Fruit fly (Drosophila melanogaster) whole organism, embryonic: ENCODE results near the gene Cerk.
A peak's percentile ranks its signal among the peaks of the same experiment; 100 is the strongest.

Experiments used
- Abd-B ChIP-seq: fragments of 200-800 bp; sonication (Bioruptor generic); optimal IDR thresholded peaks from 2 replicates; lab custom pipeline; 2018; ENCODE audit warnings: missing biosample characterization, mild to moderate bottlenecking, missing genetic modification characterization, moderate library complexity
- B-H2 ChIP-seq: fragments of 200-800 bp; sonication (Bioruptor generic); optimal IDR thresholded peaks from 2 replicates; lab custom pipeline; 2018; ENCODE audit warnings: missing biosample characterization, mild to moderate bottlenecking, missing genetic modification characterization
- Bgb ChIP-seq: fragments of 200-800 bp; sonication (Bioruptor generic); IDR thresholded peaks from 2 replicates; pipeline ENCODE4 v1.3.6; 2022; ENCODE audit warnings: missing biosample characterization, missing genetic modification characterization; ENCODE audit not compliant: partially characterized antibody
- CG10431 ChIP-seq: fragments of 200-800 bp; sonication (Bioruptor generic); optimal IDR thresholded peaks from 3 replicates; lab custom pipeline; 2018; ENCODE audit warnings: missing biosample characterization, mild to moderate bottlenecking, missing genetic modification characterization
- CG10462 ChIP-seq: fragments of 200-800 bp; sonication (Bioruptor generic); optimal IDR thresholded peaks from 2 replicates; lab custom pipeline; 2016; ENCODE audit warnings: missing biosample characterization, missing genetic modification characterization
- CG10654 ChIP-seq: fragments of 200-800 bp; sonication (Bioruptor generic); optimal IDR thresholded peaks from 2 replicates; lab custom pipeline; 2016; ENCODE audit warnings: missing biosample characterization, missing genetic modification characterization
- CG13123 ChIP-seq: fragments of 200-800 bp; sonication (Bioruptor generic); optimal IDR thresholded peaks from 2 replicates; lab custom pipeline; 2016; ENCODE audit warnings: missing biosample characterization, missing genetic modification characterization
- CG13287 ChIP-seq: fragments of 200-800 bp; sonication (Bioruptor generic); IDR thresholded peaks from 2 replicates; pipeline ENCODE4 v1.3.6; 2022; ENCODE audit warnings: missing biosample characterization, missing genetic modification characterization; ENCODE audit not compliant: partially characterized antibody
- CG17186 ChIP-seq: fragments of 200-800 bp; sonication (Bioruptor generic); optimal IDR thresholded peaks from 3 replicates; lab custom pipeline; 2017; ENCODE audit warnings: missing biosample characterization, missing genetic modification reagents, missing genetic modification characterization
- CG18262 ChIP-seq: fragments of 200-800 bp; optimal IDR thresholded peaks from 3 replicates; lab custom pipeline; 2019; ENCODE audit warnings: missing biosample characterization, mild to moderate bottlenecking, missing genetic modification characterization, moderate library complexity
- CG31388 ChIP-seq: fragments of 200-800 bp; sonication (Bioruptor generic); optimal IDR thresholded peaks from 2 replicates; lab custom pipeline; 2016; ENCODE audit warnings: missing biosample characterization, missing genetic modification characterization
- CG3281 ChIP-seq: fragments of 200-800 bp; sonication (Bioruptor generic); optimal IDR thresholded peaks from 3 replicates; lab custom pipeline; 2017; ENCODE audit warnings: missing biosample characterization, mild to moderate bottlenecking, missing genetic modification characterization
- CG3407 ChIP-seq: fragments of 200-800 bp; sonication (Bioruptor generic); optimal IDR thresholded peaks from 2 replicates; lab custom pipeline; 2018; ENCODE audit warnings: missing biosample characterization, mild to moderate bottlenecking, missing genetic modification characterization
- CG34224 ChIP-seq: fragments of 200-800 bp; sonication (Bioruptor generic); IDR thresholded peaks from 3 replicates; pipeline ENCODE4 v1.3.6; 2022; ENCODE audit warnings: missing biosample characterization, missing genetic modification characterization; ENCODE audit not compliant: partially characterized antibody
- CG34422 ChIP-seq: fragments of 200-800 bp; sonication (Bioruptor generic); IDR thresholded peaks from 3 replicates; pipeline ENCODE4 v1.3.6; 2022; ENCODE audit warnings: missing biosample characterization, missing genetic modification characterization
- CG3726 ChIP-seq: fragments of 200-800 bp; sonication (Bioruptor generic); IDR thresholded peaks from 3 replicates; pipeline ENCODE4, ENCODE4 v1.3.6; 2022; ENCODE audit warnings: missing biosample characterization, missing genetic modification characterization
- CG4820 ChIP-seq: fragments of 200-800 bp; sonication (Bioruptor generic); optimal IDR thresholded peaks from 3 replicates; lab custom pipeline; 2016; ENCODE audit warnings: missing biosample characterization, missing genetic modification characterization
- CG5245 ChIP-seq: fragments of 200-800 bp; sonication (Bioruptor generic); optimal IDR thresholded peaks from 3 replicates; lab custom pipeline; 2016; ENCODE audit warnings: missing biosample characterization, missing genetic modification characterization
- CG5953 ChIP-seq: fragments of 200-800 bp; sonication (Bioruptor generic); IDR thresholded peaks from 2 replicates; pipeline ENCODE4 v1.3.6; 2022; ENCODE audit warnings: missing biosample characterization, missing genetic modification characterization
- CG6254 ChIP-seq: fragments of 200-800 bp; sonication (Bioruptor generic); optimal IDR thresholded peaks from 3 replicates; lab custom pipeline; 2017; ENCODE audit warnings: mild to moderate bottlenecking, missing biosample characterization, missing genetic modification reagents, missing genetic modification characterization
- CG6813 ChIP-seq: fragments of 200-800 bp; sonication (Bioruptor generic); optimal IDR thresholded peaks from 2 replicates; lab custom pipeline; 2017; ENCODE audit warnings: missing biosample characterization, missing genetic modification characterization, mild to moderate bottlenecking, moderate library complexity, missing genetic modification reagents
- CG9437 ChIP-seq: fragments of 200-800 bp; sonication (Bioruptor generic); optimal IDR thresholded peaks from 2 replicates; lab custom pipeline; 2018; ENCODE audit warnings: missing biosample characterization, mild to moderate bottlenecking, missing genetic modification characterization
- CkIIα-i1 ChIP-seq: fragments of 200-800 bp; sonication (Bioruptor generic); IDR thresholded peaks from 2 replicates; pipeline ENCODE4 v1.3.6; 2022; ENCODE audit warnings: missing biosample characterization, missing genetic modification characterization
- D ChIP-seq, 2 experiments: fragments of 200-800 bp in 1 of 2; fragments of >200 bp in 1 of 2; sonication (Bioruptor generic) in 1 of 2; optimal IDR thresholded peaks; 2 replicates in 1 of 2; 3 replicates in 1 of 2; lab custom pipeline; 2017; ENCODE audit warnings: mild to moderate bottlenecking in 1 of 2, missing biosample characterization in 1 of 2, missing genetic modification characterization in 1 of 2, missing genetic modification reagents in 1 of 2
- Dip2 ChIP-seq: fragments of 200-800 bp; sonication (Bioruptor generic); IDR thresholded peaks from 2 replicates; pipeline ENCODE4 v1.3.6; 2022; ENCODE audit warnings: missing biosample characterization, missing genetic modification characterization
- Dll ChIP-seq: fragments of 200-800 bp; sonication (Bioruptor generic); IDR thresholded peaks from 4 replicates; pipeline ENCODE4 v1.3.6; 2022; ENCODE audit warnings: missing biosample characterization, missing genetic modification characterization; ENCODE audit not compliant: partially characterized antibody
- Elba2 ChIP-seq: fragments of 200-800 bp; sonication (Bioruptor generic); optimal IDR thresholded peaks from 3 replicates; lab custom pipeline; 2016; ENCODE audit warnings: missing biosample characterization, missing genetic modification characterization
- Fer3 ChIP-seq: fragments of 200-800 bp; sonication (Bioruptor generic); optimal IDR thresholded peaks from 2 replicates; lab custom pipeline; 2018; ENCODE audit warnings: missing biosample characterization, mild to moderate bottlenecking, missing genetic modification characterization, moderate library complexity
- HLH3B ChIP-seq: fragments of 200-800 bp; sonication (Bioruptor generic); IDR thresholded peaks from 2 replicates; pipeline ENCODE4 v1.3.6; 2022; ENCODE audit warnings: missing biosample characterization, missing genetic modification characterization
- Hr51 ChIP-seq, 2 experiments: fragments of 200-800 bp; sonication (Bioruptor generic); optimal IDR thresholded peaks; 2 replicates in 1 of 2; 3 replicates in 1 of 2; lab custom pipeline; 2016 to 2018; ENCODE audit warnings: missing biosample characterization in 2 of 2, missing genetic modification characterization in 2 of 2, mild to moderate bottlenecking in 1 of 2, moderate library complexity in 1 of 2
- Myb ChIP-seq: fragments of 200-800 bp; sonication (Bioruptor generic); optimal IDR thresholded peaks from 2 replicates; lab custom pipeline; 2016; ENCODE audit warnings: missing biosample characterization, missing genetic modification characterization
- Opbp ChIP-seq: fragments of 200-800 bp; sonication (Bioruptor generic); IDR thresholded peaks from 3 replicates; pipeline ENCODE4 v1.3.6; 2022; ENCODE audit warnings: missing biosample characterization, missing genetic modification characterization; ENCODE audit not compliant: partially characterized antibody
- Side ChIP-seq: fragments of 200-800 bp; sonication (Bioruptor generic); optimal IDR thresholded peaks from 2 replicates; lab custom pipeline; 2016; ENCODE audit warnings: missing biosample characterization, missing genetic modification characterization
- Xbp1 ChIP-seq: fragments of 200-800 bp; sonication (Bioruptor generic); optimal IDR thresholded peaks from 3 replicates; lab custom pipeline; 2016; ENCODE audit warnings: missing biosample characterization, mild to moderate bottlenecking, missing genetic modification characterization
- ash1 ChIP-seq: fragments of 200-800 bp; sonication (Bioruptor generic); optimal IDR thresholded peaks from 2 replicates; lab custom pipeline; 2018; ENCODE audit warnings: missing biosample characterization, mild to moderate bottlenecking, missing genetic modification characterization
- bab2 ChIP-seq: fragments of 200-800 bp; sonication (Bioruptor generic); optimal IDR thresholded peaks from 2 replicates; lab custom pipeline; 2016; ENCODE audit warnings: missing biosample characterization, missing genetic modification characterization
- chif ChIP-seq, 2 experiments: fragments of 200-800 bp; sonication (Bioruptor generic); optimal IDR thresholded peaks; 3 replicates each; lab custom pipeline; 2016; ENCODE audit warnings: missing biosample characterization in 2 of 2, missing genetic modification characterization in 2 of 2
- croc ChIP-seq: fragments of 200-800 bp; sonication (Bioruptor generic); conservative IDR thresholded peaks from 3 replicates; pipeline ENCODE4 v1.3.6; 2022; ENCODE audit warnings: missing biosample characterization, missing genetic modification characterization
- eve ChIP-seq, 2 experiments: fragments of >200 bp; optimal IDR thresholded peaks; 2 replicates each; lab custom pipeline; 2017; ENCODE audit warnings: missing biosample characterization in 2 of 2, missing genetic modification characterization in 2 of 2
- gsb ChIP-seq: fragments of 200-800 bp; sonication (Bioruptor generic); IDR thresholded peaks from 2 replicates; pipeline ENCODE4 v1.3.6; 2022; ENCODE audit warnings: missing biosample characterization, missing genetic modification characterization
- insv ChIP-seq, 2 experiments: fragments of 200-800 bp; sonication (Bioruptor generic); optimal IDR thresholded peaks; 3 replicates each; lab custom pipeline; 2016 to 2018; ENCODE audit warnings: missing biosample characterization in 2 of 2, missing genetic modification characterization in 2 of 2
- jing ChIP-seq: fragments of 200-800 bp; sonication (Bioruptor generic); optimal IDR thresholded peaks from 2 replicates; lab custom pipeline; 2018; ENCODE audit warnings: missing biosample characterization, mild to moderate bottlenecking, missing genetic modification characterization
- nerfin-1 ChIP-seq: fragments of 200-800 bp; sonication (Bioruptor generic); optimal IDR thresholded peaks from 3 replicates; lab custom pipeline; 2019; ENCODE audit warnings: missing biosample characterization, mild to moderate bottlenecking, missing genetic modification characterization, moderate library complexity
- pnt ChIP-seq: fragments of 200-800 bp; sonication (Bioruptor generic); optimal IDR thresholded peaks from 3 replicates; lab custom pipeline; 2016; ENCODE audit warnings: missing biosample characterization, missing genetic modification characterization
- ranshi ChIP-seq: fragments of 200-800 bp; sonication (Bioruptor generic); IDR thresholded peaks from 2 replicates; pipeline ENCODE4 v1.3.6; 2022; ENCODE audit warnings: missing biosample characterization, missing genetic modification characterization
- ro ChIP-seq: fragments of 200-800 bp; sonication (Bioruptor generic); IDR thresholded peaks from 2 replicates; pipeline ENCODE4 v1.3.6; 2022; ENCODE audit warnings: missing biosample characterization, missing genetic modification characterization
- salm ChIP-seq: fragments of 200-800 bp; sonication (Bioruptor generic); optimal IDR thresholded peaks from 2 replicates; lab custom pipeline; 2018; ENCODE audit warnings: missing biosample characterization, mild to moderate bottlenecking, missing genetic modification characterization
- tin ChIP-seq: fragments of 200-800 bp; sonication (Bioruptor generic); optimal IDR thresholded peaks from 3 replicates; lab custom pipeline; 2016; ENCODE audit warnings: missing biosample characterization, missing genetic modification characterization
- wdn ChIP-seq: fragments of 200-800 bp; sonication (Bioruptor generic); IDR thresholded peaks from 2 replicates; pipeline ENCODE4 v1.3.6; 2022; ENCODE audit warnings: missing biosample characterization, missing genetic modification characterization

The Cerk gene

DNA sequence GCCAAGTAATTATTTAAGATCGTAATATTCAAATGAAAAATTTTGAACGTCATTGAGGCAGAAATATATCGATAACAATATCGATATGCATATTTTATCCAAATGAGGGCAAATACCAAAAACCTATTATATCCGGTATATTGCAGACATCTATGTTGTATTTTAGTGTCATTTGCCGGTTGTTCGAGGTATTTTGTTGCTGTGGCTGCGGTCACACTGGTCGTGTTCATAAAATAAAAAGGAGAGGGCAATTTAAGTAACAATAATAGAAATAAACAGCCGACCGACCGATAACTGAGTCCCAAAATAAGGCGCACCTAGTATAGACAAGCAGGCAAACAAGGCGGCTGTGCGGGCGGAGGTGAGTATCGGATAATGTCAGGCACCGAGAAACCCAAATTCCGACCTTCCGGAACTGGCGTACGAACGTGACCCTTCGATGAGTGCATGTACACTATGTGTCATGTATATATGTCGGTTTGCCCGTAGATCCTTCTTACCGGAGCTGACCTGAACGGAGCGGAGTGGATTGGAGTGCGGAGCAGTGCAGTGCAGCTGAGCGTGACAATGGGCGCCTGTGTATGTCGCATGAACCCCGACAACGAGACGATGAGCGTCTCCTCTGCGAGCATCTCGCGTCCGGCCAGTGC, 25.8 kb upstream of the Cerk start, which contains the start of gene CG1172 (continued):
- TF ChIP-seq CG3281 (GFP tag; lab: Kevin White, UChicago) (peak; percentile 21), Xbp1 (GFP tag; lab: Kevin White, UChicago) (no peak), ranshi (no peak), CG9437 (GFP tag; lab: Kevin White, UChicago) (no peak), Myb (GFP tag; lab: Kevin White, UChicago) (peak; percentile 58), CG17186 (GFP tag; lab: Kevin White, UChicago) (peak; percentile 1), CG3407 (GFP tag; lab: Kevin White, UChicago) (no peak), CG6813 (GFP tag; lab: Kevin White, UChicago) (no peak), nerfin-1 (tag; lab: Kevin White, UChicago) (no peak), HLH3B (GFP tag; lab: Robert Waterston, UW) (no peak), CG6254 (GFP tag; lab: Kevin White, UChicago) (no peak), Side (GFP tag; lab: Kevin White, UChicago) (no peak), gsb (no peak), CG34422 (GFP tag; lab: Robert Waterston, UW) (no peak; the same call in 2 of the 3 replicates), Opbp (GFP tag; lab: Robert Waterston, UW) (peak; percentile 78), CG3726 (GFP tag; lab: Robert Waterston, UW) (no peak), CG4820 (GFP tag; lab: Kevin White, UChicago) (no peak), CG18262 (tag; lab: Kevin White, UChicago) (no peak), pnt (GFP tag; lab: Kevin White, UChicago) (no peak), CG10431 (GFP tag; lab: Kevin White, UChicago) (peak; percentile 27), jing (GFP tag; lab: Kevin White, UChicago) (no peak), eve (GFP tag; optimal IDR thresholded peaks at IDR 0.05; lab: Kevin White, UChicago) (no peak), Dip2 (GFP tag; lab: Robert Waterston, UW) (no peak), Fer3 (tag; lab: Kevin White, UChicago) (peak; percentile 33), CkIIα-i1 (GFP tag; lab: Robert Waterston, UW) (no peak), CG10654 (no peak), CG5245 (GFP tag; lab: Kevin White, UChicago) (no peak), CG31388 (no peak), insv (GFP tag; optimal IDR thresholded peaks at IDR 0.05; lab: Kevin White, UChicago) (peak in 1 of 2 experiments; percentile 6), croc (GFP tag; lab: Robert Waterston, UW) (no peak), Bgb (GFP tag; lab: Robert Waterston, UW) (peak; percentile 78), CG5953 (GFP tag; lab: Robert Waterston, UW) (no peak), Dll (GFP tag; lab: Robert Waterston, UW) (peak; percentile 84), CG13123 (GFP tag; lab: Kevin White, UChicago) (no peak), chif (GFP tag; optimal IDR thresholded peaks at IDR 0.05; lab: Kevin White, UChicago) (no peak), CG34224 (peak; percentile 76), CG13287 (GFP tag; lab: Robert Waterston, UW) (peak; percentile 88), Hr51 (GFP tag; optimal IDR thresholded peaks at IDR 0.05; lab: Kevin White, UChicago) (no peak), salm (no peak), ash1 (GFP tag; lab: Kevin White, UChicago) (no peak), CG10462 (no peak), Elba2 (GFP tag; lab: Kevin White, UChicago) (no peak), B-H2 (peak; percentile 29), Abd-B (GFP tag; lab: Kevin White, UChicago) (peak; percentile 40), bab2 (no peak), wdn (GFP tag; lab: Robert Waterston, UW) (no peak), ro (no peak), tin (no peak), D (optimal IDR thresholded peaks at IDR 0.05; lab: Kevin White, UChicago) (peak; percentile 37), D (GFP tag; optimal IDR thresholded peaks at IDR 0.05; lab: Kevin White, UChicago) (no peak)
